Worm (Caenorhabditis elegans): ENCODE measurements around the gene T28F3.5.

Gene T28F3.5

ce11 chrIV:17268628-17269027 is 26.0 kb upstream of the T28F3.5 start (continued):
- TF ChIP-seq lir-3 (tag; optimal IDR thresholded peaks at IDR 0.05), result no peak
- peak; percentile 97 for TF ChIP-seq aha-1 (tag)
- no peak for TF ChIP-seq ctbp-1 (GFP tag; IDR thresholded peaks at IDR 0.05)
- TF ChIP-seq rbr-2 (tag; optimal IDR thresholded peaks at IDR 0.05), result no peak
- no peak for TF ChIP-seq nhr-42 (GFP tag; IDR thresholded peaks at IDR 0.05)
- TF ChIP-seq F26F4.8 (GFP tag; conservative IDR thresholded peaks at IDR 0.05), result no peak
- TF ChIP-seq F49E8.2 (tag; optimal IDR thresholded peaks at IDR 0.05; ENCODE audit: borderline replicate concordance), result no peak
- TF ChIP-seq daf-8 (GFP tag; IDR thresholded peaks at IDR 0.05), result no peak
- peak; percentile 50 for TF ChIP-seq nhr-28 (tag; optimal IDR thresholded peaks at IDR 0.05)
- no peak for TF ChIP-seq ceh-44 (GFP tag; IDR thresholded peaks at IDR 0.05)
- TF ChIP-seq lin-13 (GFP tag; optimal IDR thresholded peaks at IDR 0.05), result peak; percentile 13
- no peak for TF ChIP-seq lin-38 (GFP tag; IDR thresholded peaks at IDR 0.05)
- no peak for TF ChIP-seq tra-1 (GFP tag; IDR thresholded peaks at IDR 0.05)
- TF ChIP-seq dmd-6 (GFP tag; IDR thresholded peaks at IDR 0.05), result peak; percentile 32; the same call in 1 of the 2 replicates
- TF ChIP-seq daf-16 (GFP tag; optimal IDR thresholded peaks at IDR 0.05), result no peak
- peak; percentile 19 for TF ChIP-seq daf-16 (tag; optimal IDR thresholded peaks at IDR 0.05)
- TF ChIP-seq snpc-1.2 (GFP tag; IDR thresholded peaks at IDR 0.05), result peak; percentile 51
- TF ChIP-seq nhr-11 (tag; optimal IDR thresholded peaks at IDR 0.05), result no peak
- no peak for TF ChIP-seq nhr-10 (tag; optimal IDR thresholded peaks at IDR 0.05)
- TF ChIP-seq nhr-237 (tag; optimal IDR thresholded peaks at IDR 0.05), result no peak
- peak; percentile 72 for TF ChIP-seq hmg-1.1 (GFP tag; IDR thresholded peaks at IDR 0.05)
- peak in 1 of 2 experiments; percentile 97 for TF ChIP-seq unc-62 (GFP tag; optimal IDR thresholded peaks at IDR 0.05 in 1 of 2)
- no peak for TF ChIP-seq unc-62 (tag; optimal IDR thresholded peaks at IDR 0.05)
- no peak for TF ChIP-seq nhr-41 (GFP tag; IDR thresholded peaks at IDR 0.05)
- TF ChIP-seq D1046.2 (GFP tag; IDR thresholded peaks at IDR 0.05), result no peak
- TF ChIP-seq mep-1 (tag; optimal IDR thresholded peaks at IDR 0.05), result peak; percentile 60
- no peak for TF ChIP-seq set-16 (GFP tag; IDR thresholded peaks at IDR 0.05)
- no peak for TF ChIP-seq egl-43 (GFP tag; IDR thresholded peaks at IDR 0.05)
- no peak for TF ChIP-seq pqm-1 (tag; optimal IDR thresholded peaks at IDR 0.05)
- peak in 1 of 2 experiments; percentile 38 for TF ChIP-seq hif-1 (tag; optimal IDR thresholded peaks at IDR 0.05)
- no peak for TF ChIP-seq nhr-6 (tag; optimal IDR thresholded peaks at IDR 0.05)
- peak; percentile 46 for TF ChIP-seq hlh-30 (tag; optimal IDR thresholded peaks at IDR 0.05; ENCODE audit: insufficient read depth)
- TF ChIP-seq zfp-3 (GFP tag; conservative IDR thresholded peaks at IDR 0.05), result no peak
- TF ChIP-seq ceh-20 (GFP tag; IDR thresholded peaks at IDR 0.05), result no peak
- no peak for TF ChIP-seq egl-27 (tag; optimal IDR thresholded peaks at IDR 0.05)
- no peak for TF ChIP-seq duxl-1 (tag; optimal IDR thresholded peaks at IDR 0.05; ENCODE audit: poor library complexity)
- peak; percentile 35 for TF ChIP-seq dpl-1 (GFP tag; optimal IDR thresholded peaks at IDR 0.05)
- TF ChIP-seq ces-1 (GFP tag; optimal IDR thresholded peaks at IDR 0.05), result no peak

- TF ChIP-seq nhr-41 (GFP tag; IDR thresholded peaks at IDR 0.05) (no peak), vab-7 (GFP tag; IDR thresholded peaks at IDR 0.05) (no peak), attf-4 (tag; optimal IDR thresholded peaks at IDR 0.05) (no peak)
These were observed 25.5 kb upstream of the T28F3.5 start, which contains the start of gene atgp-1 for ce11 chrIV:17269042-17269441. TSS of gene atgp-1 (plus strand) at chrIV:17269342.

- TF ChIP-seq F10B5.3 (tag; optimal IDR thresholded peaks at IDR 0.05), result no peak
- TF ChIP-seq ctbp-1 (GFP tag; IDR thresholded peaks at IDR 0.05), result no peak
- no peak for TF ChIP-seq aha-1 (tag)
- no peak for TF ChIP-seq ama-1 (optimal IDR thresholded peaks at IDR 0.05)
- no peak for TF ChIP-seq aly-2 (tag; optimal IDR thresholded peaks at IDR 0.05)
These were observed 24.9 kb upstream of the T28F3.5 start for ce11 chrIV:17269702-17270101.
